2 fruit fly cellular contexts compared by ENCODE assay signal in the genomic region with DNA sequence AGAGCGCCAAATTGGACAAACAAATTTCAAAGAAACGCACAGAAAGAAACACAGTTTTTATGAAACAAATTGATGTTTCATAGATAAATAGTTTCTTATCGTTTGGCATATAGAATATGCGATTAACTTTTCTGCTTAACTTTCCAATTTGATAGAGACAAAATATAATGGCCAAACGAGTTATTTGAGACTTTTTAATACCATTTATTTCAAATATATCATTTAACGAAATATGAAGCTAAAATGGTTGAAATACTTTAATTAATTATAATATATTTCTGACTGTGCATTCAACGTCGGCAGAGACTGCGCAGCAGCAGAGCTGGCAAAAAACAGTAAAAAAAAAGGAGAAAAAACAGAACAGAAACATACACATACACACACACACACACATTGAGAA.
TF ChIP-seq lines count a peak whose summit lies in the region.

No protein-coding gene starts in this region.

TF ChIP-seq in whole organism, embryonic, 481 proteins besides CTCF, POLR2A, EP300 and RAD21 (continued from another document and continues in another):
- TF ChIP-seq cas (GFP tag; IDR thresholded peaks at IDR 0.05; lab: Robert Waterston, UW), result no peak
- TF ChIP-seq zf30C (GFP tag; optimal IDR thresholded peaks at IDR 0.05; lab: Kevin White, UChicago), result peak; percentile 25
- TF ChIP-seq ci (GFP tag; IDR thresholded peaks at IDR 0.05; lab: Robert Waterston, UW), result no peak
- no peak for TF ChIP-seq CG18764 (GFP tag; optimal IDR thresholded peaks at IDR 0.05; lab: Kevin White, UChicago)
- peak; percentile 43 for TF ChIP-seq CG9727 (GFP tag; optimal IDR thresholded peaks at IDR 0.05; lab: Kevin White, UChicago)
- TF ChIP-seq Gsc (GFP tag; IDR thresholded peaks at IDR 0.05; lab: Robert Waterston, UW), result no peak
- TF ChIP-seq wdn (GFP tag; IDR thresholded peaks at IDR 0.05; lab: Robert Waterston, UW), result no peak
- no peak for TF ChIP-seq MESR4 (GFP tag; optimal IDR thresholded peaks at IDR 0.05; lab: Kevin White, UChicago)
- no peak for TF ChIP-seq CG9437 (GFP tag; optimal IDR thresholded peaks at IDR 0.05; lab: Kevin White, UChicago)
- TF ChIP-seq lola (GFP tag; optimal IDR thresholded peaks at IDR 0.05; lab: Kevin White, UChicago), result no peak
- no peak for TF ChIP-seq CG8089 (GFP tag; optimal IDR thresholded peaks at IDR 0.05; lab: Kevin White, UChicago)
- TF ChIP-seq CG14050 (GFP tag; IDR thresholded peaks at IDR 0.05; lab: Robert Waterston, UW), result no peak
- TF ChIP-seq Nf-YB (GFP tag; optimal IDR thresholded peaks at IDR 0.05; lab: Kevin White, UChicago), result no peak
- no peak for TF ChIP-seq Myb (GFP tag; optimal IDR thresholded peaks at IDR 0.05; lab: Kevin White, UChicago)
- no peak for TF ChIP-seq lab (GFP tag; optimal IDR thresholded peaks at IDR 0.05; lab: Kevin White, UChicago)
- TF ChIP-seq ash1 (GFP tag; optimal IDR thresholded peaks at IDR 0.05; lab: Kevin White, UChicago), result no peak
- peak; percentile 21 for TF ChIP-seq CG30403 (GFP tag; optimal IDR thresholded peaks at IDR 0.05; lab: Kevin White, UChicago)
- no peak for TF ChIP-seq dmrt11E (tag; optimal IDR thresholded peaks at IDR 0.05; lab: Kevin White, UChicago)
- no peak for TF ChIP-seq HLH3B (GFP tag; IDR thresholded peaks at IDR 0.05; lab: Robert Waterston, UW)
- TF ChIP-seq ssp (GFP tag; IDR thresholded peaks at IDR 0.05; lab: Robert Waterston, UW), result no peak
- TF ChIP-seq CG6813 (GFP tag; optimal IDR thresholded peaks at IDR 0.05; lab: Kevin White, UChicago), result peak; percentile 23
- no peak for TF ChIP-seq ro (GFP tag; IDR thresholded peaks at IDR 0.05; lab: Robert Waterston, UW)
- TF ChIP-seq maf-S (GFP tag; optimal IDR thresholded peaks at IDR 0.05; lab: Kevin White, UChicago), result no peak
- TF ChIP-seq CG11696 (GFP tag; IDR thresholded peaks at IDR 0.05; lab: Robert Waterston, UW), result no peak
- no peak for TF ChIP-seq CG4282 (GFP tag; optimal IDR thresholded peaks at IDR 0.05; lab: Kevin White, UChicago)
- no peak for TF ChIP-seq CG4854 (GFP tag; optimal IDR thresholded peaks at IDR 0.05; lab: Kevin White, UChicago)
- no peak for TF ChIP-seq dimm (GFP tag; IDR thresholded peaks at IDR 0.05; lab: Robert Waterston, UW)
- no peak for TF ChIP-seq TFAM (GFP tag; optimal IDR thresholded peaks at IDR 0.05; lab: Kevin White, UChicago)
- TF ChIP-seq fd64A (GFP tag; optimal IDR thresholded peaks at IDR 0.05; lab: Kevin White, UChicago), result no peak
- peak; percentile 5 for TF ChIP-seq Fer2 (tag; optimal IDR thresholded peaks at IDR 0.05; lab: Kevin White, UChicago)
- no peak for TF ChIP-seq CG1792 (GFP tag; optimal IDR thresholded peaks at IDR 0.05; lab: Kevin White, UChicago)
- no peak for TF ChIP-seq CG1024 (GFP tag; IDR thresholded peaks at IDR 0.05; lab: Robert Waterston, UW)
- TF ChIP-seq pfk (GFP tag; optimal IDR thresholded peaks at IDR 0.05; lab: Kevin White, UChicago), result no peak
- TF ChIP-seq CG12104 (GFP tag; optimal IDR thresholded peaks at IDR 0.05; lab: Kevin White, UChicago), result no peak
- TF ChIP-seq NFAT (GFP tag; IDR thresholded peaks at IDR 0.05; lab: Robert Waterston, UW), result no peak
- TF ChIP-seq CG10147 (GFP tag; optimal IDR thresholded peaks at IDR 0.05; lab: Kevin White, UChicago), result no peak
- no peak for TF ChIP-seq D19A (tag; optimal IDR thresholded peaks at IDR 0.05; lab: Kevin White, UChicago)
- no peak for TF ChIP-seq tx (GFP tag; optimal IDR thresholded peaks at IDR 0.05; lab: Kevin White, UChicago)
- TF ChIP-seq bigmax (GFP tag; optimal IDR thresholded peaks at IDR 0.05; lab: Kevin White, UChicago), result no peak
- TF ChIP-seq Xbp1 (GFP tag; optimal IDR thresholded peaks at IDR 0.05; lab: Kevin White, UChicago), result peak; percentile 28
- TF ChIP-seq emc (GFP tag; optimal IDR thresholded peaks at IDR 0.05; lab: Kevin White, UChicago), result no peak
- TF ChIP-seq da (GFP tag; optimal IDR thresholded peaks at IDR 0.05; lab: Kevin White, UChicago), result no peak
- no peak for TF ChIP-seq CG14441 (GFP tag; IDR thresholded peaks at IDR 0.05; lab: Robert Waterston, UW)
- TF ChIP-seq repo (GFP tag; optimal IDR thresholded peaks at IDR 0.05; lab: Kevin White, UChicago), result no peak
- TF ChIP-seq CG15269 (tag; optimal IDR thresholded peaks at IDR 0.05; lab: Kevin White, UChicago), result peak; percentile 43
- TF ChIP-seq PHDP (tag; optimal IDR thresholded peaks at IDR 0.05; lab: Kevin White, UChicago), result peak; percentile 6
- no peak for TF ChIP-seq Atf-2 (GFP tag; optimal IDR thresholded peaks at IDR 0.05; lab: Kevin White, UChicago)
- peak; percentile 49 for TF ChIP-seq gem (tag; optimal IDR thresholded peaks at IDR 0.05; lab: Kevin White, UChicago)
- TF ChIP-seq btn (GFP tag; optimal IDR thresholded peaks at IDR 0.05; lab: Kevin White, UChicago), result no peak
- no peak for TF ChIP-seq en (GFP tag; optimal IDR thresholded peaks at IDR 0.05; lab: Kevin White, UChicago)
- no peak for TF ChIP-seq eyg (GFP tag; optimal IDR thresholded peaks at IDR 0.05; lab: Kevin White, UChicago)
- TF ChIP-seq esg (GFP tag; conservative IDR thresholded peaks at IDR 0.05; lab: Robert Waterston, UW), result no peak
- TF ChIP-seq CG2202 (tag; optimal IDR thresholded peaks at IDR 0.05; lab: Kevin White, UChicago), result no peak
- TF ChIP-seq org-1 (GFP tag; optimal IDR thresholded peaks at IDR 0.05; lab: Kevin White, UChicago), result no peak
- no peak for TF ChIP-seq CG11723 (GFP tag; optimal IDR thresholded peaks at IDR 0.05; lab: Kevin White, UChicago)
- TF ChIP-seq Hsf (GFP tag; optimal IDR thresholded peaks at IDR 0.05; lab: Kevin White, UChicago), result peak; percentile 2
- peak; percentile 60 for TF ChIP-seq row (GFP tag; IDR thresholded peaks at IDR 0.05; lab: Robert Waterston, UW)
- TF ChIP-seq CG2120 (GFP tag; optimal IDR thresholded peaks at IDR 0.05; lab: Kevin White, UChicago), result peak; percentile 43
- peak; percentile 12 for TF ChIP-seq lilli (GFP tag; optimal IDR thresholded peaks at IDR 0.05; lab: Kevin White, UChicago)
- no peak for TF ChIP-seq gcm (GFP tag; optimal IDR thresholded peaks at IDR 0.05; lab: Kevin White, UChicago)
- no peak for TF ChIP-seq dpn (GFP tag; optimal IDR thresholded peaks at IDR 0.05; lab: Kevin White, UChicago)
- TF ChIP-seq Ada2b (GFP tag; IDR thresholded peaks at IDR 0.05; lab: Robert Waterston, UW), result peak; percentile 44; the same call in 1 of the 2 replicates
- TF ChIP-seq CG12155 (GFP tag; optimal IDR thresholded peaks at IDR 0.05; lab: Kevin White, UChicago), result peak; percentile 0
- TF ChIP-seq ato (GFP tag; IDR thresholded peaks at IDR 0.05; lab: Robert Waterston, UW; ENCODE audit: partially characterized antibody), result no peak
- no peak for TF ChIP-seq Eip74EF (GFP tag; optimal IDR thresholded peaks at IDR 0.05; lab: Kevin White, UChicago)
- TF ChIP-seq CG6791 (GFP tag; IDR thresholded peaks at IDR 0.05; lab: Robert Waterston, UW; ENCODE audit: partially characterized antibody), result no peak
- TF ChIP-seq ATbp (GFP tag; optimal IDR thresholded peaks at IDR 0.05; lab: Kevin White, UChicago), result no peak

TF ChIP-seq in whole organism, prepupa, 60 proteins besides CTCF, POLR2A, EP300 and RAD21 (continued from another document):
- peak; percentile 13; the same call in 1 of the 3 replicates for TF ChIP-seq CG6163 (GFP tag; IDR thresholded peaks at IDR 0.05; lab: Robert Waterston, UW)
- no peak for TF ChIP-seq ss (GFP tag; optimal IDR thresholded peaks at IDR 0.05; lab: Kevin White, UChicago)
- no peak for TF ChIP-seq CG11762 (GFP tag; optimal IDR thresholded peaks at IDR 0.05; lab: Kevin White, UChicago; ENCODE audit: insufficient read depth)
- no peak for TF ChIP-seq Gug (GFP tag; IDR thresholded peaks at IDR 0.05; lab: Robert Waterston, UW)
- peak; percentile 61 for TF ChIP-seq CG8119 (GFP tag; IDR thresholded peaks at IDR 0.05; lab: Robert Waterston, UW)
- no peak for TF ChIP-seq CG8319 (GFP tag; optimal IDR thresholded peaks at IDR 0.05; lab: Kevin White, UChicago)
- TF ChIP-seq net (GFP tag; optimal IDR thresholded peaks at IDR 0.05; lab: Kevin White, UChicago), result no peak
- TF ChIP-seq fkh (GFP tag; optimal IDR thresholded peaks at IDR 0.05; lab: Kevin White, UChicago), result no peak
- no peak for TF ChIP-seq Hr38 (GFP tag; optimal IDR thresholded peaks at IDR 0.05; lab: Kevin White, UChicago)
- peak; percentile 6 for TF ChIP-seq Smox (GFP tag; optimal IDR thresholded peaks at IDR 0.05; lab: Kevin White, UChicago)
- no peak for TF ChIP-seq CG31627 (GFP tag; optimal IDR thresholded peaks at IDR 0.05; lab: Kevin White, UChicago)
- peak; percentile 18 for TF ChIP-seq CG6792 (GFP tag; optimal IDR thresholded peaks at IDR 0.05; lab: Kevin White, UChicago)
- TF ChIP-seq pdm3 (GFP tag; optimal IDR thresholded peaks at IDR 0.05; lab: Kevin White, UChicago), result peak; percentile 39
- TF ChIP-seq svp (GFP tag; lab: Kevin White, UChicago), result no peak
- TF ChIP-seq CG10669 (GFP tag; optimal IDR thresholded peaks at IDR 0.05; lab: Kevin White, UChicago), result peak; percentile 19
- no peak for TF ChIP-seq Blimp-1 (GFP tag; optimal IDR thresholded peaks at IDR 0.05; lab: Kevin White, UChicago)
- no peak for TF ChIP-seq CG16779 (tag; optimal IDR thresholded peaks at IDR 0.05; lab: Kevin White, UChicago)
- TF ChIP-seq Eip78C (GFP tag; lab: Kevin White, UChicago), result peak; percentile 67
- no peak for TF ChIP-seq CG11902 (GFP tag; optimal IDR thresholded peaks at IDR 0.05; lab: Kevin White, UChicago)
- peak; percentile 30 for TF ChIP-seq esn (GFP tag; optimal IDR thresholded peaks at IDR 0.05; lab: Kevin White, UChicago)
- TF ChIP-seq Hr4 (GFP tag; optimal IDR thresholded peaks at IDR 0.05; lab: Kevin White, UChicago), result peak; percentile 42
- TF ChIP-seq lz (GFP tag; optimal IDR thresholded peaks at IDR 0.05; lab: Kevin White, UChicago), result peak; percentile 17
- TF ChIP-seq dsx (GFP tag; optimal IDR thresholded peaks at IDR 0.05; lab: Kevin White, UChicago; ENCODE audit: poor library complexity, severe bottlenecking), result no peak
- TF ChIP-seq CG4318 (GFP tag; optimal IDR thresholded peaks at IDR 0.05; lab: Kevin White, UChicago), result no peak
- peak; percentile 35 for TF ChIP-seq CG3919 (GFP tag; optimal IDR thresholded peaks at IDR 0.05; lab: Kevin White, UChicago)
- TF ChIP-seq CG15336 (GFP tag; IDR thresholded peaks at IDR 0.05; lab: Robert Waterston, UW), result peak; percentile 69
- TF ChIP-seq Met (GFP tag; optimal IDR thresholded peaks at IDR 0.05; lab: Kevin White, UChicago), result peak; percentile 42
- TF ChIP-seq topi (GFP tag; optimal IDR thresholded peaks at IDR 0.05; lab: Kevin White, UChicago), result peak; percentile 36
- TF ChIP-seq Eip93F (GFP tag; optimal IDR thresholded peaks at IDR 0.05; lab: Kevin White, UChicago), result no peak
- no peak for TF ChIP-seq fd59A (GFP tag; optimal IDR thresholded peaks at IDR 0.05; lab: Kevin White, UChicago)
- no peak for TF ChIP-seq Sox102F (GFP tag; optimal IDR thresholded peaks at IDR 0.05; lab: Kevin White, UChicago)
- no peak for TF ChIP-seq Sox14 (GFP tag; optimal IDR thresholded peaks at IDR 0.05; lab: Kevin White, UChicago)
- TF ChIP-seq CG11294 (GFP tag; IDR thresholded peaks at IDR 0.05; lab: Robert Waterston, UW), result no peak
- TF ChIP-seq salr (GFP tag; optimal IDR thresholded peaks at IDR 0.05; lab: Kevin White, UChicago), result no peak
- no peak for TF ChIP-seq CG34406 (GFP tag; optimal IDR thresholded peaks at IDR 0.05; lab: Kevin White, UChicago)
- TF ChIP-seq vri (GFP tag; optimal IDR thresholded peaks at IDR 0.05; lab: Kevin White, UChicago), result no peak
- peak; percentile 54 for TF ChIP-seq CG32006 (GFP tag; optimal IDR thresholded peaks at IDR 0.05; lab: Kevin White, UChicago)
- TF ChIP-seq Sox15 (GFP tag; optimal IDR thresholded peaks at IDR 0.05; lab: Kevin White, UChicago), result no peak
